Worm (Caenorhabditis elegans) whole organism, L1 larva: Measurements from ENCODE around the gene letm-1.
A peak's percentile ranks its signal among the peaks of the same experiment; 100 is the strongest.

ENCODE experiments used
- blmp-1 ChIP-seq: fragments of 150-350 bp; optimal IDR thresholded peaks from 2 replicates; lab custom pipeline; 2014; ENCODE audit warnings: missing biosample characterization, missing genetic modification characterization
- dsc-1 ChIP-seq: sonication (generic microtip); optimal IDR thresholded peaks from 2 replicates; lab custom pipeline; 2016; ENCODE audit warnings: mild to moderate bottlenecking, missing genetic modification characterization, missing compliant biosample characterization
- efl-1 ChIP-seq, 4 experiments: fragments of 150-350 bp; optimal IDR thresholded peaks in 3 of 4; peaks in 1 of 4; 1 replicate in 1 of 4; 2 replicates in 3 of 4; lab custom pipeline; 2014; ENCODE audit warnings: missing biosample characterization in 2 of 4, missing genetic modification characterization in 2 of 4, missing genetic modification reagents in 2 of 4
- egl-13 ChIP-seq: sonication (generic microtip); optimal IDR thresholded peaks from 2 replicates; lab custom pipeline; 2016; ENCODE audit warnings: missing genotype, missing genetic modification reagents, missing genetic modification characterization, missing compliant biosample characterization
- lin-15B ChIP-seq: fragments of 150-350 bp; sonication (generic microtip); optimal IDR thresholded peaks from 3 replicates; lab custom pipeline; 2014; ENCODE audit warnings: missing biosample characterization, missing genetic modification characterization
- lsy-2 ChIP-seq, 2 experiments: fragments of 150-350 bp; optimal IDR thresholded peaks; 2 replicates each; lab custom pipeline; 2014; ENCODE audit warnings: missing biosample characterization in 2 of 2, missing genetic modification characterization in 2 of 2
- nhr-11 ChIP-seq: fragments of 150-350 bp; optimal IDR thresholded peaks from 2 replicates; lab custom pipeline; 2014; ENCODE audit warnings: missing biosample characterization, missing genetic modification characterization
- nhr-12 ChIP-seq: sonication (generic microtip); optimal IDR thresholded peaks from 2 replicates; lab custom pipeline; 2017; ENCODE audit warnings: missing biosample characterization, missing genetic modification characterization
- nhr-237 ChIP-seq: fragments of 150-350 bp; optimal IDR thresholded peaks from 2 replicates; lab custom pipeline; 2014; ENCODE audit warnings: missing biosample characterization, missing genetic modification characterization
- pag-3 ChIP-seq: sonication (generic microtip); optimal IDR thresholded peaks from 2 replicates; lab custom pipeline; 2017; ENCODE audit warnings: missing genetic modification characterization, mild to moderate bottlenecking, missing compliant biosample characterization, antibody characterized with exemption, borderline replicate concordance; ENCODE audit not compliant: insufficient read depth
- pqm-1 ChIP-seq: sonication (generic microtip); optimal IDR thresholded peaks from 3 replicates; lab custom pipeline; 2017; ENCODE audit warnings: missing biosample characterization, missing genetic modification characterization
- tbx-2 ChIP-seq: sonication (generic microtip); optimal IDR thresholded peaks from 2 replicates; lab custom pipeline; 2016; ENCODE audit warnings: missing genetic modification characterization, missing compliant biosample characterization
- unc-86 ChIP-seq: sonication (generic microtip); optimal IDR thresholded peaks from 2 replicates; lab custom pipeline; 2016; ENCODE audit warnings: missing genetic modification characterization, missing compliant biosample characterization
- zag-1 ChIP-seq: fragments of 150-350 bp; optimal IDR thresholded peaks from 2 replicates; lab custom pipeline; 2014; ENCODE audit warnings: missing biosample characterization, missing genetic modification characterization

ce11 chrV:13658577-13658976 lies 2.5 kb upstream of the letm-1 start:
- TF ChIP-seq nhr-11 (no peak), tbx-2 (tag; lab: Kevin White, UChicago) (peak; percentile 91), dsc-1 (peak; percentile 53), pqm-1 (no peak), pag-3 (peak; percentile 69), blmp-1 (tag; lab: Kevin White, UChicago) (peak; percentile 97), zag-1 (no peak), unc-86 (tag; lab: Kevin White, UChicago) (peak; percentile 38), nhr-237 (no peak), efl-1 (optimal IDR thresholded peaks at IDR 0.05; lab: Kevin White, UChicago) (peak; percentile 43 to 65), efl-1 (GFP tag; optimal IDR thresholded peaks at IDR 0.05 in 1 of 2; lab: Kevin White, UChicago) (peak; percentile 64 to 95), egl-13 (tag; lab: Kevin White, UChicago) (peak; percentile 52), nhr-12 (tag; lab: Kevin White, UChicago) (no peak), lsy-2 (tag; optimal IDR thresholded peaks at IDR 0.05; lab: Kevin White, UChicago) (peak; percentile 69 to 72), lin-15B (no peak)
